Fruit fly (Drosophila melanogaster): ENCODE measurements around the gene Vdup1.
A peak's percentile ranks its signal among the peaks of the same experiment; 100 is the strongest.

The Vdup1 gene

dm6 chr3L:156591-157303 is 22.0 kb downstream of the Vdup1 start:
- TF ChIP-seq Eip93F (GFP tag; optimal IDR thresholded peaks at IDR 0.05): peak; percentile 69
- peak; percentile 21 for TF ChIP-seq CG6854 (GFP tag; optimal IDR thresholded peaks at IDR 0.05)
- TF ChIP-seq Sox14 (GFP tag; optimal IDR thresholded peaks at IDR 0.05): peak; percentile 53
- peak; percentile 4 for TF ChIP-seq CG10669 (GFP tag; optimal IDR thresholded peaks at IDR 0.05)
- TF ChIP-seq net (GFP tag; optimal IDR thresholded peaks at IDR 0.05): no peak
- TF ChIP-seq Eip78C (GFP tag): peak; percentile 63
- peak; percentile 42; the same call in 1 of the 3 replicates for TF ChIP-seq CG6163 (GFP tag; IDR thresholded peaks at IDR 0.05)
- TF ChIP-seq CG7368 (GFP tag; optimal IDR thresholded peaks at IDR 0.05): no peak
- peak; percentile 15 for TF ChIP-seq CG6792 (GFP tag; optimal IDR thresholded peaks at IDR 0.05)
- TF ChIP-seq esn (GFP tag; optimal IDR thresholded peaks at IDR 0.05): peak; percentile 30
- TF ChIP-seq vri (GFP tag; optimal IDR thresholded peaks at IDR 0.05): peak; percentile 99
- peak; percentile 25 for TF ChIP-seq CG6808 (GFP tag; optimal IDR thresholded peaks at IDR 0.05)
- TF ChIP-seq fkh (GFP tag; optimal IDR thresholded peaks at IDR 0.05): peak; percentile 89
- no peak for TF ChIP-seq cyc (GFP tag; optimal IDR thresholded peaks at IDR 0.05)
- TF ChIP-seq ss (GFP tag; optimal IDR thresholded peaks at IDR 0.05): peak in 1 of 2 experiments; percentile 10

- TF ChIP-seq CG15336 (GFP tag; IDR thresholded peaks at IDR 0.05) (no peak), CG6163 (GFP tag; IDR thresholded peaks at IDR 0.05) (no peak), Sox14 (GFP tag; optimal IDR thresholded peaks at IDR 0.05) (no peak), dsx (GFP tag; optimal IDR thresholded peaks at IDR 0.05; ENCODE audit: poor library complexity, severe bottlenecking) (no peak), CG8119 (GFP tag; IDR thresholded peaks at IDR 0.05) (no peak), CG31627 (GFP tag; optimal IDR thresholded peaks at IDR 0.05) (no peak), acj6 (GFP tag; optimal IDR thresholded peaks at IDR 0.05) (no peak), CG16779 (tag; optimal IDR thresholded peaks at IDR 0.05) (no peak), CG32006 (GFP tag; optimal IDR thresholded peaks at IDR 0.05) (no peak), Eip78C (GFP tag) (no peak), Lpt (GFP tag; optimal IDR thresholded peaks at IDR 0.05) (no peak), Sox102F (GFP tag; optimal IDR thresholded peaks at IDR 0.05) (no peak), OdsH (GFP tag; optimal IDR thresholded peaks at IDR 0.05) (no peak), CG10631 (GFP tag; optimal IDR thresholded peaks at IDR 0.05) (no peak), CG8632 (GFP tag; optimal IDR thresholded peaks at IDR 0.05) (no peak), CG1621 (tag; optimal IDR thresholded peaks at IDR 0.05) (no peak), CG11294 (GFP tag; IDR thresholded peaks at IDR 0.05) (no peak)
Observed at dm6 chr3L:153670-154069, 25.1 kb downstream of the Vdup1 start.

- TF ChIP-seq CG6808 (GFP tag; optimal IDR thresholded peaks at IDR 0.05): no peak
- TF ChIP-seq vri (GFP tag; optimal IDR thresholded peaks at IDR 0.05): no peak
- TF ChIP-seq Hr38 (GFP tag; optimal IDR thresholded peaks at IDR 0.05): no peak
- TF ChIP-seq fd85E (GFP tag; optimal IDR thresholded peaks at IDR 0.05): no peak
- TF ChIP-seq eg (GFP tag; IDR thresholded peaks at IDR 0.05): no peak
- no peak for TF ChIP-seq CG1621 (tag; optimal IDR thresholded peaks at IDR 0.05)
- TF ChIP-seq CG31627 (GFP tag; optimal IDR thresholded peaks at IDR 0.05): no peak
Observed at dm6 chr3L:152489-152888, 26.3 kb downstream of the Vdup1 start, which contains the start of the genes Dic61B and p130CAS. TSS of gene Dic61B (minus strand) at chr3L:152589. TSS of gene p130CAS (plus strand) at chr3L:152884.

dm6 chr3L:145998-146576 is 32.7 kb downstream of the Vdup1 start, which contains the start of gene CG6845:
TSS of gene CG6845 (plus strand) at chr3L:146433.
- TF ChIP-seq fkh (GFP tag; optimal IDR thresholded peaks at IDR 0.05) (peak; percentile 26), dsx (GFP tag; optimal IDR thresholded peaks at IDR 0.05; ENCODE audit: poor library complexity, severe bottlenecking) (peak; percentile 34), Sox14 (GFP tag; optimal IDR thresholded peaks at IDR 0.05) (peak; percentile 92), CG11902 (GFP tag; optimal IDR thresholded peaks at IDR 0.05) (no peak)
